Worm (Caenorhabditis elegans) whole organism, young adult: ENCODE data around the gene ric-3.

Source experiments
- B0019.2 ChIP-seq: fragments of 200-800 bp; sonication (Bioruptor generic); conservative IDR thresholded peaks from 2 replicates; pipeline ENCODE4 v1.3.6; 2022; ENCODE audit warnings: missing genetic modification reagents, missing genetic modification characterization, missing compliant biosample characterization
- F22D6.2 ChIP-seq: sonication (generic microtip); optimal IDR thresholded peaks from 2 replicates; lab custom pipeline; 2016; ENCODE audit warnings: mild to moderate bottlenecking, missing genetic modification characterization, missing compliant biosample characterization
- F37B4.10 ChIP-seq: fragments of 200-800 bp; sonication (Bioruptor generic); IDR thresholded peaks from 2 replicates; pipeline ENCODE4 v1.3.6; 2022; ENCODE audit warnings: missing genetic modification characterization, missing compliant biosample characterization
- F39B2.1 ChIP-seq: fragments of 200-800 bp; sonication (Bioruptor generic); IDR thresholded peaks from 2 replicates; pipeline ENCODE4 v1.3.6; 2022; ENCODE audit warnings: missing genetic modification reagents, missing genetic modification characterization, missing compliant biosample characterization
- F49E8.2 ChIP-seq: sonication (generic microtip); optimal IDR thresholded peaks from 3 replicates; lab custom pipeline; 2017; ENCODE audit warnings: missing genetic modification characterization, mild to moderate bottlenecking, missing compliant biosample characterization, antibody characterized with exemption, moderate library complexity; ENCODE audit not compliant: insufficient read depth
- F57C9.4 ChIP-seq: sonication (generic microtip); optimal IDR thresholded peaks from 2 replicates; lab custom pipeline; 2017; ENCODE audit warnings: mild to moderate bottlenecking, missing genetic modification characterization, missing compliant biosample characterization
- K11D2.4 ChIP-seq: fragments of 200-800 bp; sonication (Bioruptor generic); IDR thresholded peaks from 2 replicates; pipeline ENCODE4 v1.3.6; 2022; ENCODE audit warnings: missing genetic modification reagents, missing genetic modification characterization, missing compliant biosample characterization
- K12H6.12 ChIP-seq: fragments of 200-800 bp; sonication (Bioruptor generic); optimal IDR thresholded peaks from 2 replicates; lab custom pipeline; 2018; ENCODE audit warnings: mild to moderate bottlenecking, missing genetic modification characterization, missing compliant biosample characterization
- Y79H2A.3 ChIP-seq: fragments of 200-800 bp; sonication (Bioruptor generic); conservative IDR thresholded peaks from 2 replicates; pipeline ENCODE4 v1.3.6; 2022; ENCODE audit warnings: missing genetic modification reagents, missing genetic modification characterization, missing compliant biosample characterization
- aptf-3 ChIP-seq: fragments of 200-800 bp; sonication (Bioruptor generic); IDR thresholded peaks from 2 replicates; pipeline ENCODE4 v1.3.6; 2022; ENCODE audit warnings: missing genetic modification characterization, missing compliant biosample characterization
- atf-7 ChIP-seq: sonication (generic microtip); optimal IDR thresholded peaks from 2 replicates; lab custom pipeline; 2017; ENCODE audit warnings: mild to moderate bottlenecking, missing genetic modification characterization, missing compliant biosample characterization
- attf-3 ChIP-seq: fragments of 200-800 bp; sonication (Bioruptor generic); conservative IDR thresholded peaks from 2 replicates; pipeline ENCODE4 v1.3.6; 2022; ENCODE audit warnings: missing genetic modification reagents, missing genetic modification characterization, missing compliant biosample characterization
- attf-6 ChIP-seq: fragments of 200-800 bp; sonication (Bioruptor generic); IDR thresholded peaks from 2 replicates; pipeline ENCODE4 v1.3.6; 2022; ENCODE audit warnings: missing genetic modification reagents, missing genetic modification characterization, missing compliant biosample characterization
- bed-1 ChIP-seq: fragments of 200-800 bp; sonication (Bioruptor generic); IDR thresholded peaks from 2 replicates; pipeline ENCODE4 v1.3.6; 2022; ENCODE audit warnings: missing genetic modification reagents, missing genetic modification characterization, missing compliant biosample characterization
- bed-2 ChIP-seq: fragments of 200-800 bp; sonication (Bioruptor generic); IDR thresholded peaks from 2 replicates; pipeline ENCODE4 v1.3.6; 2022; ENCODE audit warnings: missing genetic modification reagents, missing genetic modification characterization, missing compliant biosample characterization
- ccch-3 ChIP-seq: fragments of 200-800 bp; sonication (Bioruptor generic); optimal IDR thresholded peaks from 2 replicates; lab custom pipeline; 2018; ENCODE audit warnings: mild to moderate bottlenecking, missing genetic modification characterization, missing compliant biosample characterization
- ceh-27 ChIP-seq: fragments of 200-800 bp; sonication (Bioruptor generic); optimal IDR thresholded peaks from 2 replicates; lab custom pipeline; 2018; ENCODE audit warnings: mild to moderate bottlenecking, missing genetic modification characterization, moderate library complexity, missing compliant biosample characterization
- ceh-40 ChIP-seq: fragments of 200-800 bp; sonication (Bioruptor generic); IDR thresholded peaks from 2 replicates; pipeline ENCODE4 v1.3.6; 2022; ENCODE audit warnings: missing genetic modification characterization, missing compliant biosample characterization
- ceh-58 ChIP-seq: fragments of 200-800 bp; sonication (Bioruptor generic); IDR thresholded peaks from 2 replicates; pipeline ENCODE4 v1.3.6; 2022; ENCODE audit warnings: missing genetic modification characterization, missing compliant biosample characterization
- dpff-1 ChIP-seq: sonication (generic microtip); optimal IDR thresholded peaks from 2 replicates; lab custom pipeline; 2017; ENCODE audit warnings: mild to moderate bottlenecking, missing genetic modification characterization, missing compliant biosample characterization
- egl-18 ChIP-seq: fragments of 200-800 bp; sonication (Bioruptor generic); IDR thresholded peaks from 2 replicates; pipeline ENCODE4 v1.3.6; 2022; ENCODE audit warnings: missing genetic modification reagents, missing genetic modification characterization, missing compliant biosample characterization
- egl-44 ChIP-seq: fragments of 200-800 bp; sonication (Bioruptor generic); IDR thresholded peaks from 2 replicates; pipeline ENCODE4 v1.3.6; 2022; ENCODE audit warnings: missing genetic modification reagents, missing genetic modification characterization, missing compliant biosample characterization
- ets-4 ChIP-seq: fragments of 200-800 bp; sonication (Bioruptor generic); optimal IDR thresholded peaks from 2 replicates; lab custom pipeline; 2018; ENCODE audit warnings: mild to moderate bottlenecking, missing genetic modification characterization, missing compliant biosample characterization
- fkh-3 ChIP-seq: sonication (generic microtip); optimal IDR thresholded peaks from 2 replicates; lab custom pipeline; 2016; ENCODE audit warnings: mild to moderate bottlenecking, missing genetic modification characterization, missing compliant biosample characterization
- gei-17 ChIP-seq: fragments of 200-800 bp; sonication (Bioruptor generic); optimal IDR thresholded peaks from 2 replicates; lab custom pipeline; 2018; ENCODE audit warnings: mild to moderate bottlenecking, missing genetic modification characterization, missing compliant biosample characterization
- hlh-26 ChIP-seq: fragments of 200-800 bp; sonication (Bioruptor generic); conservative IDR thresholded peaks from 2 replicates; pipeline ENCODE4 v1.3.6; 2022; ENCODE audit warnings: missing genetic modification reagents, missing genetic modification characterization, missing compliant biosample characterization
- hmg-20 ChIP-seq: fragments of 200-800 bp; sonication (Bioruptor generic); IDR thresholded peaks from 2 replicates; pipeline ENCODE4 v1.3.6; 2022; ENCODE audit warnings: missing genetic modification reagents, missing genetic modification characterization, missing compliant biosample characterization
- hsf-1 ChIP-seq: fragments of 200-800 bp; sonication (Bioruptor generic); IDR thresholded peaks from 2 replicates; pipeline ENCODE4 v1.3.6; 2022; ENCODE audit warnings: missing genetic modification reagents, missing genetic modification characterization, missing compliant biosample characterization
- lag-1 ChIP-seq: fragments of 200-800 bp; sonication (Bioruptor generic); IDR thresholded peaks from 2 replicates; pipeline ENCODE4 v1.3.6; 2022; ENCODE audit warnings: missing genetic modification reagents, missing genetic modification characterization, missing compliant biosample characterization
- lin-26 ChIP-seq: fragments of 200-800 bp; sonication (Bioruptor generic); IDR thresholded peaks from 2 replicates; pipeline ENCODE4 v1.3.6; 2022; ENCODE audit warnings: missing genetic modification reagents, missing genetic modification characterization, missing compliant biosample characterization
- lin-40 ChIP-seq: sonication (generic microtip); optimal IDR thresholded peaks from 2 replicates; lab custom pipeline; 2016; ENCODE audit warnings: missing genetic modification characterization, mild to moderate bottlenecking, missing compliant biosample characterization, missing genotype, missing genetic modification reagents
- lsy-27 ChIP-seq: sonication (generic microtip); optimal IDR thresholded peaks from 2 replicates; lab custom pipeline; 2017; ENCODE audit warnings: missing genetic modification characterization, mild to moderate bottlenecking, missing compliant biosample characterization, antibody characterized with exemption, missing genotype, borderline replicate concordance; ENCODE audit not compliant: insufficient read depth
- madf-6 ChIP-seq: fragments of 200-800 bp; sonication (Bioruptor generic); IDR thresholded peaks from 2 replicates; pipeline ENCODE4 v1.3.6; 2022; ENCODE audit warnings: missing genetic modification reagents, missing genetic modification characterization, missing compliant biosample characterization
- mcd-1 ChIP-seq: fragments of 200-800 bp; sonication (Bioruptor generic); IDR thresholded peaks from 2 replicates; pipeline ENCODE4 v1.3.6; 2022; ENCODE audit warnings: missing genetic modification reagents, missing genetic modification characterization, missing compliant biosample characterization
- mel-28 ChIP-seq: sonication (generic microtip); optimal IDR thresholded peaks from 2 replicates; lab custom pipeline; 2016; ENCODE audit warnings: borderline replicate concordance, mild to moderate bottlenecking, missing genetic modification characterization, missing compliant biosample characterization
- mes-4 ChIP-seq: sonication (generic microtip); optimal IDR thresholded peaks from 2 replicates; lab custom pipeline; 2016; ENCODE audit warnings: missing genotype, missing genetic modification characterization, missing compliant biosample characterization
- nhr-120 ChIP-seq: fragments of 200-800 bp; sonication (Bioruptor generic); IDR thresholded peaks from 2 replicates; pipeline ENCODE4 v1.3.6; 2022; ENCODE audit warnings: missing genetic modification characterization, missing compliant biosample characterization
- nhr-80 ChIP-seq: sonication (generic microtip); optimal IDR thresholded peaks from 2 replicates; lab custom pipeline; 2016; ENCODE audit warnings: missing genetic modification characterization, missing compliant biosample characterization
- pha-4 ChIP-seq: fragments of 150-350 bp; sonication (generic microtip); optimal IDR thresholded peaks from 2 replicates; lab custom pipeline; 2014; ENCODE audit warnings: missing biosample characterization, missing genetic modification reagents, missing genetic modification characterization
- repo-1 ChIP-seq: sonication (generic microtip); optimal IDR thresholded peaks from 2 replicates; lab custom pipeline; 2017; ENCODE audit warnings: mild to moderate bottlenecking, missing genetic modification characterization, missing compliant biosample characterization
- rpc-1 ChIP-seq, 2 experiments: fragments of 150-350 bp in 1 of 2; sonication (generic microtip) in 1 of 2; optimal IDR thresholded peaks; 2 replicates each; lab custom pipeline; 2014 to 2018; ENCODE audit warnings: missing biosample characterization in 1 of 2, missing genetic modification characterization in 1 of 2, missing genetic modification reagents in 1 of 2, missing genotype in 1 of 2
- snpc-1.3 ChIP-seq: sonication (generic microtip); optimal IDR thresholded peaks from 2 replicates; lab custom pipeline; 2017; ENCODE audit warnings: missing genetic modification characterization, mild to moderate bottlenecking, missing compliant biosample characterization, antibody characterized with exemption, moderate library complexity, missing genotype, missing genetic modification reagents; ENCODE audit not compliant: insufficient read depth
- somi-1 ChIP-seq: fragments of 200-800 bp; sonication (Bioruptor generic); optimal IDR thresholded peaks from 2 replicates; lab custom pipeline; 2018; ENCODE audit warnings: mild to moderate bottlenecking, missing genetic modification characterization, missing compliant biosample characterization
- tlf-1 ChIP-seq: fragments of 200-800 bp; sonication (Bioruptor generic); optimal IDR thresholded peaks from 2 replicates; lab custom pipeline; 2018; ENCODE audit warnings: mild to moderate bottlenecking, missing genetic modification characterization, missing compliant biosample characterization
- xnd-1 ChIP-seq: sonication (generic microtip); optimal IDR thresholded peaks from 2 replicates; lab custom pipeline; 2016; ENCODE audit warnings: missing genotype, missing genetic modification reagents, missing genetic modification characterization, missing compliant biosample characterization
- zim-3 ChIP-seq: sonication (generic microtip); optimal IDR thresholded peaks from 2 replicates; lab custom pipeline; 2017; ENCODE audit warnings: mild to moderate bottlenecking, missing genetic modification characterization, moderate library complexity, missing compliant biosample characterization
- ztf-26 ChIP-seq: sonication (generic microtip); optimal IDR thresholded peaks from 2 replicates; lab custom pipeline; 2017; ENCODE audit warnings: missing genetic modification characterization, missing compliant biosample characterization
- ztf-3 ChIP-seq: fragments of 200-800 bp; sonication (Bioruptor generic); optimal IDR thresholded peaks from 2 replicates; lab custom pipeline; 2018; ENCODE audit warnings: mild to moderate bottlenecking, missing genetic modification characterization, missing compliant biosample characterization
- ztf-6 ChIP-seq: fragments of 200-800 bp; sonication (Bioruptor generic); IDR thresholded peaks from 2 replicates; pipeline ENCODE4 v1.3.6; 2022; ENCODE audit warnings: missing genetic modification reagents, missing genetic modification characterization, missing compliant biosample characterization

The ric-3 gene

ce11 chrIV:7796432-7797113 lies 21.5 kb upstream of the ric-3 start, which contains the start of gene sgo-1 (continued):
- TF ChIP-seq egl-18 (GFP tag; lab: Robert Waterston, UW) = no peak
- no peak for TF ChIP-seq bed-1
- no peak for TF ChIP-seq lag-1 (GFP tag; lab: Robert Waterston, UW)
- TF ChIP-seq ets-4 (GFP tag; lab: Kevin White, UChicago) = no peak
- TF ChIP-seq ztf-6 (GFP tag; lab: Robert Waterston, UW) = no peak
- TF ChIP-seq hmg-20 = no peak
- TF ChIP-seq mes-4 (tag; lab: Kevin White, UChicago) = no peak
- no peak for TF ChIP-seq bed-2
- TF ChIP-seq hlh-26 (GFP tag; lab: Robert Waterston, UW) = no peak
- peak; percentile 92 for TF ChIP-seq hsf-1 (GFP tag; lab: Robert Waterston, UW)
- TF ChIP-seq nhr-80 (tag; lab: Kevin White, UChicago) = no peak
- no peak for TF ChIP-seq zim-3 (tag; lab: Kevin White, UChicago)
- TF ChIP-seq ccch-3 (GFP tag; lab: Kevin White, UChicago) = no peak
- TF ChIP-seq lin-26 (GFP tag; lab: Robert Waterston, UW) = no peak
- peak; percentile 93 for TF ChIP-seq tlf-1
- peak; percentile 78 for TF ChIP-seq mcd-1 (GFP tag; lab: Robert Waterston, UW)
- no peak for TF ChIP-seq F57C9.4
- no peak for TF ChIP-seq ztf-26 (tag; lab: Kevin White, UChicago)
- no peak for TF ChIP-seq F22D6.2 (tag; lab: Kevin White, UChicago)
- TF ChIP-seq rpc-1 (optimal IDR thresholded peaks at IDR 0.05; lab: Kevin White, UChicago) = no peak
- TF ChIP-seq rpc-1 (tag; optimal IDR thresholded peaks at IDR 0.05; lab: Kevin White, UChicago) = no peak
- TF ChIP-seq K12H6.12 (tag; lab: Kevin White, UChicago) = no peak
- no peak for TF ChIP-seq aptf-3
- TF ChIP-seq attf-3 (GFP tag; lab: Robert Waterston, UW) = peak; percentile 41; the same call in 1 of the 2 replicates
- TF ChIP-seq ceh-27 = no peak
- no peak for TF ChIP-seq dpff-1 (tag; lab: Kevin White, UChicago)
- peak; percentile 85 for TF ChIP-seq F49E8.2
- no peak for TF ChIP-seq ceh-58
- peak; percentile 99 for TF ChIP-seq xnd-1 (tag; lab: Kevin White, UChicago)
- TF ChIP-seq K11D2.4 (GFP tag; lab: Robert Waterston, UW) = no peak
- no peak for TF ChIP-seq gei-17
- TF ChIP-seq madf-6 (GFP tag; lab: Robert Waterston, UW) = peak; percentile 100
- peak; percentile 85 for TF ChIP-seq attf-6 (GFP tag; lab: Robert Waterston, UW)
- TF ChIP-seq pha-4 (tag; lab: Kevin White, UChicago) = no peak
- TF ChIP-seq B0019.2 = peak; percentile 90
- no peak for TF ChIP-seq repo-1 (tag; lab: Kevin White, UChicago)
- TF ChIP-seq ceh-40 = no peak

ce11 chrIV:7800338-7800737 lies 17.7 kb upstream of the ric-3 start:
- peak; percentile 65 for TF ChIP-seq fkh-3
- TF ChIP-seq F37B4.10 (GFP tag; lab: Robert Waterston, UW) = no peak
- no peak for TF ChIP-seq repo-1 (tag; lab: Kevin White, UChicago)
- TF ChIP-seq Y79H2A.3 (GFP tag; lab: Robert Waterston, UW) = 0 out of 2 replicates have a peak, but pooled peaks have one; percentile 28
- peak; percentile 32; the same call in 1 of the 2 replicates for TF ChIP-seq hmg-20
- no peak for TF ChIP-seq lag-1 (GFP tag; lab: Robert Waterston, UW)
- peak; percentile 41 for TF ChIP-seq snpc-1.3 (tag; lab: Kevin White, UChicago)
- no peak for TF ChIP-seq dpff-1 (tag; lab: Kevin White, UChicago)
- no peak for TF ChIP-seq somi-1 (GFP tag; lab: Kevin White, UChicago)
- TF ChIP-seq mel-28 (tag; lab: Kevin White, UChicago) = no peak
- no peak for TF ChIP-seq egl-44 (GFP tag; lab: Robert Waterston, UW)
- TF ChIP-seq atf-7 (tag; lab: Kevin White, UChicago) = no peak
- TF ChIP-seq F39B2.1 (GFP tag; lab: Robert Waterston, UW) = no peak; the same call in 1 of the 2 replicates
- no peak for TF ChIP-seq lsy-27 (tag; lab: Kevin White, UChicago)
- no peak for TF ChIP-seq lin-40 (tag; lab: Kevin White, UChicago)
- no peak for TF ChIP-seq ztf-3 (GFP tag; lab: Kevin White, UChicago)
- TF ChIP-seq nhr-120 (GFP tag; lab: Robert Waterston, UW) = no peak
- no peak for TF ChIP-seq ceh-40
